Worm (Caenorhabditis elegans) whole organism, young adult: ENCODE results near the gene F49E10.4.

Experiments used
- B0336.3 ChIP-seq: fragments of 200-800 bp; sonication (Bioruptor generic); IDR thresholded peaks from 2 replicates; pipeline ENCODE4 v1.3.6; 2022; ENCODE audit warnings: missing genetic modification characterization, missing compliant biosample characterization
- C06A6.2 ChIP-seq: fragments of 200-800 bp; sonication (Bioruptor generic); conservative IDR thresholded peaks from 2 replicates; pipeline ENCODE4 v1.3.6; 2022; ENCODE audit warnings: missing genetic modification characterization, missing compliant biosample characterization
- F33H1.4 ChIP-seq: fragments of 200-800 bp; sonication (Bioruptor generic); IDR thresholded peaks from 2 replicates; pipeline ENCODE4 v1.3.6; 2022; ENCODE audit warnings: missing genetic modification reagents, missing genetic modification characterization, missing compliant biosample characterization
- F37B4.10 ChIP-seq: fragments of 200-800 bp; sonication (Bioruptor generic); IDR thresholded peaks from 2 replicates; pipeline ENCODE4 v1.3.6; 2022; ENCODE audit warnings: missing genetic modification characterization, missing compliant biosample characterization
- F39B2.1 ChIP-seq: fragments of 200-800 bp; sonication (Bioruptor generic); IDR thresholded peaks from 2 replicates; pipeline ENCODE4 v1.3.6; 2022; ENCODE audit warnings: missing genetic modification reagents, missing genetic modification characterization, missing compliant biosample characterization
- F49E8.2 ChIP-seq: sonication (generic microtip); optimal IDR thresholded peaks from 3 replicates; lab custom pipeline; 2017; ENCODE audit warnings: missing genetic modification characterization, mild to moderate bottlenecking, missing compliant biosample characterization, antibody characterized with exemption, moderate library complexity; ENCODE audit not compliant: insufficient read depth
- F52B5.7 ChIP-seq: sonication (generic microtip); optimal IDR thresholded peaks from 2 replicates; lab custom pipeline; 2016; ENCODE audit warnings: mild to moderate bottlenecking, missing genetic modification characterization, missing compliant biosample characterization
- F55B11.4 ChIP-seq: sonication (generic microtip); optimal IDR thresholded peaks from 2 replicates; lab custom pipeline; 2016; ENCODE audit warnings: missing compliant biosample characterization, missing genetic modification characterization, borderline replicate concordance; ENCODE audit not compliant: insufficient read depth
- F57A8.1 ChIP-seq: fragments of 200-800 bp; sonication (Bioruptor generic); optimal IDR thresholded peaks from 2 replicates; lab custom pipeline; 2018; ENCODE audit warnings: mild to moderate bottlenecking, missing genetic modification characterization, moderate library complexity, missing compliant biosample characterization
- T26A5.8 ChIP-seq: sonication (generic microtip); optimal IDR thresholded peaks from 2 replicates; lab custom pipeline; 2016; ENCODE audit warnings: missing genetic modification characterization, missing compliant biosample characterization
- ZK185.1 ChIP-seq: sonication (generic microtip); optimal IDR thresholded peaks from 2 replicates; lab custom pipeline; 2016; ENCODE audit warnings: mild to moderate bottlenecking, missing genetic modification characterization, missing compliant biosample characterization; ENCODE audit not compliant: poor library complexity, severe bottlenecking
- attf-3 ChIP-seq: fragments of 200-800 bp; sonication (Bioruptor generic); conservative IDR thresholded peaks from 2 replicates; pipeline ENCODE4 v1.3.6; 2022; ENCODE audit warnings: missing genetic modification reagents, missing genetic modification characterization, missing compliant biosample characterization
- attf-6 ChIP-seq: fragments of 200-800 bp; sonication (Bioruptor generic); IDR thresholded peaks from 2 replicates; pipeline ENCODE4 v1.3.6; 2022; ENCODE audit warnings: missing genetic modification reagents, missing genetic modification characterization, missing compliant biosample characterization
- bed-2 ChIP-seq: fragments of 200-800 bp; sonication (Bioruptor generic); IDR thresholded peaks from 2 replicates; pipeline ENCODE4 v1.3.6; 2022; ENCODE audit warnings: missing genetic modification reagents, missing genetic modification characterization, missing compliant biosample characterization
- cebp-1 ChIP-seq, 2 experiments: fragments of 200-800 bp in 1 of 2; sonication (Bioruptor generic) in 1 of 2; sonication (generic microtip) in 1 of 2; IDR thresholded peaks in 1 of 2; optimal IDR thresholded peaks in 1 of 2; 2 replicates each; pipeline versions ENCODE4 v1.3.6 to Lab custom; 2017 to 2022; ENCODE audit warnings: missing compliant biosample characterization in 2 of 2, missing genetic modification characterization in 2 of 2, mild to moderate bottlenecking in 1 of 2, missing genetic modification reagents in 1 of 2, moderate library complexity in 1 of 2
- ceh-27 ChIP-seq: fragments of 200-800 bp; sonication (Bioruptor generic); optimal IDR thresholded peaks from 2 replicates; lab custom pipeline; 2018; ENCODE audit warnings: mild to moderate bottlenecking, missing genetic modification characterization, moderate library complexity, missing compliant biosample characterization
- ceh-40 ChIP-seq: fragments of 200-800 bp; sonication (Bioruptor generic); IDR thresholded peaks from 2 replicates; pipeline ENCODE4 v1.3.6; 2022; ENCODE audit warnings: missing genetic modification characterization, missing compliant biosample characterization
- dox-1 ChIP-seq: fragments of 200-800 bp; sonication (Bioruptor generic); IDR thresholded peaks from 2 replicates; pipeline ENCODE4 v1.3.6; 2022; ENCODE audit warnings: missing genetic modification reagents, missing genetic modification characterization, missing compliant biosample characterization
- dpff-1 ChIP-seq: sonication (generic microtip); optimal IDR thresholded peaks from 2 replicates; lab custom pipeline; 2017; ENCODE audit warnings: mild to moderate bottlenecking, missing genetic modification characterization, missing compliant biosample characterization
- gei-17 ChIP-seq: fragments of 200-800 bp; sonication (Bioruptor generic); optimal IDR thresholded peaks from 2 replicates; lab custom pipeline; 2018; ENCODE audit warnings: mild to moderate bottlenecking, missing genetic modification characterization, missing compliant biosample characterization
- hlh-12 ChIP-seq: sonication (generic microtip); optimal IDR thresholded peaks from 2 replicates; lab custom pipeline; 2016; ENCODE audit warnings: missing genetic modification characterization, missing compliant biosample characterization
- hlh-26 ChIP-seq: fragments of 200-800 bp; sonication (Bioruptor generic); conservative IDR thresholded peaks from 2 replicates; pipeline ENCODE4 v1.3.6; 2022; ENCODE audit warnings: missing genetic modification reagents, missing genetic modification characterization, missing compliant biosample characterization
- hmg-20 ChIP-seq: fragments of 200-800 bp; sonication (Bioruptor generic); IDR thresholded peaks from 2 replicates; pipeline ENCODE4 v1.3.6; 2022; ENCODE audit warnings: missing genetic modification reagents, missing genetic modification characterization, missing compliant biosample characterization
- lin-26 ChIP-seq: fragments of 200-800 bp; sonication (Bioruptor generic); IDR thresholded peaks from 2 replicates; pipeline ENCODE4 v1.3.6; 2022; ENCODE audit warnings: missing genetic modification reagents, missing genetic modification characterization, missing compliant biosample characterization
- lin-35 ChIP-seq, 3 experiments: fragments of 150-350 bp in 2 of 3; sonication (generic microtip) in 1 of 3; optimal IDR thresholded peaks; 2 replicates each; lab custom pipeline; 2014 to 2018; ENCODE audit warnings: missing biosample characterization in 3 of 3, missing genetic modification characterization in 3 of 3, missing genetic modification reagents in 3 of 3
- lsl-1 ChIP-seq: fragments of 200-800 bp; sonication (Bioruptor generic); optimal IDR thresholded peaks from 2 replicates; lab custom pipeline; 2018; ENCODE audit warnings: mild to moderate bottlenecking, missing genetic modification characterization, moderate library complexity, missing compliant biosample characterization
- mes-4 ChIP-seq: sonication (generic microtip); optimal IDR thresholded peaks from 2 replicates; lab custom pipeline; 2016; ENCODE audit warnings: missing genotype, missing genetic modification characterization, missing compliant biosample characterization
- nfya-1 ChIP-seq: sonication (generic microtip); optimal IDR thresholded peaks from 2 replicates; lab custom pipeline; 2017; ENCODE audit warnings: antibody characterized with exemption, missing compliant biosample characterization, missing genetic modification characterization, borderline replicate concordance; ENCODE audit not compliant: insufficient read depth
- nfya-2 ChIP-seq: fragments of 200-800 bp; sonication (Bioruptor generic); IDR thresholded peaks from 2 replicates; pipeline ENCODE4 v1.3.6; 2022; ENCODE audit warnings: missing genetic modification reagents, missing genetic modification characterization, missing compliant biosample characterization
- nhr-179 ChIP-seq: sonication (generic microtip); optimal IDR thresholded peaks from 2 replicates; lab custom pipeline; 2016; ENCODE audit warnings: mild to moderate bottlenecking, missing genetic modification characterization, missing compliant biosample characterization
- rec-8 ChIP-seq, 2 experiments: sonication (generic microtip); optimal IDR thresholded peaks; 2 replicates each; lab custom pipeline; 2016; ENCODE audit warnings: mild to moderate bottlenecking in 2 of 2, missing genetic modification characterization in 2 of 2, missing genetic modification reagents in 2 of 2, missing genotype in 2 of 2, missing biosample characterization in 1 of 2, missing compliant biosample characterization in 1 of 2, moderate library complexity in 1 of 2
- somi-1 ChIP-seq: fragments of 200-800 bp; sonication (Bioruptor generic); optimal IDR thresholded peaks from 2 replicates; lab custom pipeline; 2018; ENCODE audit warnings: mild to moderate bottlenecking, missing genetic modification characterization, missing compliant biosample characterization
- unc-62 ChIP-seq: fragments of 150-350 bp; optimal IDR thresholded peaks from 2 replicates; lab custom pipeline; 2014; ENCODE audit warnings: missing biosample characterization, missing genetic modification reagents, missing genetic modification characterization
- zfh-2 ChIP-seq: fragments of 200-800 bp; sonication (Bioruptor generic); conservative IDR thresholded peaks from 2 replicates; pipeline ENCODE4 v1.3.6; 2022; ENCODE audit warnings: missing genetic modification reagents, missing genetic modification characterization, missing compliant biosample characterization
- zim-3 ChIP-seq: sonication (generic microtip); optimal IDR thresholded peaks from 2 replicates; lab custom pipeline; 2017; ENCODE audit warnings: mild to moderate bottlenecking, missing genetic modification characterization, moderate library complexity, missing compliant biosample characterization
- ztf-25 ChIP-seq: fragments of 200-800 bp; sonication (Bioruptor generic); IDR thresholded peaks from 2 replicates; pipeline ENCODE4 v1.3.6; 2022; ENCODE audit warnings: missing genetic modification reagents, missing genetic modification characterization, missing compliant biosample characterization
- ztf-28 ChIP-seq: fragments of 200-800 bp; sonication (Bioruptor generic); IDR thresholded peaks from 2 replicates; pipeline ENCODE4 v1.3.6; 2022; ENCODE audit warnings: missing genetic modification reagents, missing genetic modification characterization, missing compliant biosample characterization
- ztf-3 ChIP-seq: fragments of 200-800 bp; sonication (Bioruptor generic); optimal IDR thresholded peaks from 2 replicates; lab custom pipeline; 2018; ENCODE audit warnings: mild to moderate bottlenecking, missing genetic modification characterization, missing compliant biosample characterization

F49E10.4 gene

DNA sequence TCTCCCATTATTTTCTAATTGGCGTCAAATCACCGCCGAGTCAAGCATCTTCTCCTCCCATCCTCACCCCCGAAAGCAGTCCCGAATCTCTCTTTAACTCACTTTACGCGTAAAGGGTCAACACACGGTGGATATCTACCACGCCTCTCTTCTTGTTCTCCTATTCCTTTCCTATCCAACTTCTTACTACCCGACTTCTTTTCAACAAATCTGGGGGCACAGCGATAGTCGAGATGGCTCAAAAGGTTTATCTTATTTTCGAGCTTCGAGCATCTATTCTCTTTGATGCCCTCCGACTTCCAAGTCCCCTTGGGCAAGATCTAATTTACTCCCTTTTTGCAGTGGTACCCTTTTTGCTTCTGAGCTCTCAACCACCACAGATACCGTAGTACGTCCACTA, 16.5 kb upstream of the F49E10.4 start:
- no peak for TF ChIP-seq F49E8.2 (tag; lab: Kevin White, UChicago)
- no peak for TF ChIP-seq T26A5.8 (tag; lab: Kevin White, UChicago)
- no peak for TF ChIP-seq F57A8.1
- no peak for TF ChIP-seq ZK185.1
- TF ChIP-seq lin-35 (GFP tag; optimal IDR thresholded peaks at IDR 0.05; lab: Kevin White, UChicago): no peak
- TF ChIP-seq C06A6.2 (GFP tag; lab: Robert Waterston, UW): no peak
- TF ChIP-seq attf-6 (GFP tag; lab: Robert Waterston, UW): no peak
- no peak for TF ChIP-seq B0336.3
- no peak for TF ChIP-seq ceh-27
- TF ChIP-seq somi-1 (GFP tag; lab: Kevin White, UChicago): no peak

DNA sequence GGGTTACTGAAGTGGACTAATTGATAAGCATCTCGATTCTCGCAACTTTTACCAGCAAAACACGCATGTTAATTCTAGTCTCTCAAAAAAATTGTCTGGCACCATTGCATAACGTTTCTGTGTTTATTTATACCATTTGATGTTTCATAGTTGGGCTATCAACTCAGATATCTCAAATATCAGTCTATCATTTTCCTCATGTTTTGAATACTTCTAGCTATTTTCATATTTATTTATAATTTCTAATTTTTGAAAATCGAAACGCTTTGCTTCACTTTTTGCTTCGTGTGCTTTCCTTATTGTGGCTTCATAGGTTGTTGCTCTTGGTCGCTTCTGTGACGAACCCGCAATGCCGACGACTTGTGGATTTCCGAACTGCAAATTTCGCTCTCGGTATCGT, 13.3 kb upstream of the F49E10.4 start, which contains the start of gene ctbp-1:
Gene ctbp-1, plus strand, starts transcription at position 301 of the 400 bp plus-strand sequence.
- no peak for TF ChIP-seq hlh-26 (GFP tag; lab: Robert Waterston, UW)
- TF ChIP-seq, all 124 proteins: peak for 0

DNA sequence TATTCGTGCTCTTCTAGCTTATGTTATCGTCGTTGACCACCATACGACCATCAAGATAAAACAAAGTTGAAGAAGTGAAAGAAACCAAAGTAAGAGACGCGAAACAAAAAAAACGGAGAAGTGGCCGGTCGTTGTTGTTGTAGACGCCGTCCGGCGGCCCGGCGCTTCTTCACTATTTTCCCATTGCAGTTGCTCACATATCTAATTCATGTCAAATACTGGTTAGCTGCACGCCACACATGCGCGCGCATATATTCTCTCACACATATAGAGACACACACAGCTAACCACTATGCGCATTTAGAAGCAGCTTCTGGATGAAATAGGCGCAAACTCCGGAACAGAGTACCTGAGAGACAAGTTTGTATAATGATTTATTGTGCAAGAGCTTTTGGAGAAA, 7.6 kb upstream of the F49E10.4 start:
- TF ChIP-seq hlh-12 (tag; lab: Kevin White, UChicago) (no peak), bed-2 (GFP tag; lab: Robert Waterston, UW) (no peak), ztf-3 (GFP tag; lab: Kevin White, UChicago) (no peak), dpff-1 (no peak), attf-3 (GFP tag; lab: Robert Waterston, UW) (no peak), F39B2.1 (GFP tag; lab: Robert Waterston, UW) (no peak), ztf-28 (GFP tag; lab: Robert Waterston, UW) (no peak), F52B5.7 (tag; lab: Kevin White, UChicago) (no peak), T26A5.8 (tag; lab: Kevin White, UChicago) (no peak), cebp-1 (GFP tag; IDR thresholded peaks at IDR 0.05; lab: Robert Waterston, UW) (no peak), cebp-1 (tag; optimal IDR thresholded peaks at IDR 0.05; lab: Kevin White, UChicago) (no peak), attf-6 (GFP tag; lab: Robert Waterston, UW) (no peak), ceh-40 (GFP tag; lab: Robert Waterston, UW) (no peak), ZK185.1 (no peak), lsl-1 (GFP tag; lab: Kevin White, UChicago) (no peak), zfh-2 (GFP tag; lab: Robert Waterston, UW) (no peak), hmg-20 (GFP tag; lab: Robert Waterston, UW) (no peak), F33H1.4 (GFP tag; lab: Robert Waterston, UW) (no peak), nhr-179 (tag; lab: Kevin White, UChicago) (no peak), nfya-2 (GFP tag; lab: Robert Waterston, UW) (no peak), mes-4 (no peak)

DNA sequence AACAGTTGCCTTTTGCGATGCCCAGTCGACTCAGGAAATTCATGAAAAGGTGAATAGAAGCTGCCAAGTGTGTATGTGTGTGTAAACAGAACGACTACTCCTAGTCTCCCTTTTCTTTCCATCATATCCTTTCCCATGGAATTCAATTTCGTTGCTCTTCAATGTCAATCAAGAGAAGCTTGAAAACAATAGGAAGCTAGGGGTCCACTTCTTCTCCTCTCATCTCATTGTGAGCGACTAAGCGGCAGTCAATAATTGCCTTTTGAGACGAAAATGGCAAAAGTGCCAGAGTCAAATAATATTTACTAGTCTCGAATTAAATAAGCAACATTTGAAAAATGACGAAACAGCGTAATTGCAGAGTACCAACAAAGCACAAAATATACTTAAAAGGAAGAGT, 6.1 kb upstream of the F49E10.4 start:
- TF ChIP-seq zim-3 (tag; lab: Kevin White, UChicago) (no peak), F37B4.10 (GFP tag; lab: Robert Waterston, UW) (no peak), nfya-1 (no peak), rec-8 (tag; optimal IDR thresholded peaks at IDR 0.05; lab: Kevin White, UChicago) (no peak), nfya-2 (GFP tag; lab: Robert Waterston, UW) (no peak), F55B11.4 (tag; lab: Kevin White, UChicago) (no peak), lin-35 (GFP tag; optimal IDR thresholded peaks at IDR 0.05; lab: Kevin White, UChicago) (no peak), dox-1 (no peak), unc-62 (no peak), bed-2 (GFP tag; lab: Robert Waterston, UW) (no peak), lin-26 (GFP tag; lab: Robert Waterston, UW) (no peak), ztf-25 (GFP tag; lab: Robert Waterston, UW) (no peak), gei-17 (GFP tag; lab: Kevin White, UChicago) (no peak)
